Worm (Caenorhabditis elegans) whole organism, L4 larva: ENCODE results near the gene clc-26.

Source experiments
- D1046.2 ChIP-seq: fragments of 200-800 bp; sonication (Bioruptor generic); IDR thresholded peaks from 2 replicates; pipeline ENCODE4 v1.3.6; 2022; ENCODE audit warnings: missing genetic modification characterization, missing compliant biosample characterization
- F10B5.3 ChIP-seq: sonication (generic microtip); optimal IDR thresholded peaks from 2 replicates; lab custom pipeline; 2016; ENCODE audit warnings: mild to moderate bottlenecking, missing genetic modification characterization, missing compliant biosample characterization
- F44E2.7 ChIP-seq: fragments of 200-800 bp; sonication (Bioruptor generic); IDR thresholded peaks from 2 replicates; pipeline ENCODE4 v2.1.2; 2022; ENCODE audit warnings: missing genetic modification characterization, missing compliant biosample characterization
- F49E8.2 ChIP-seq: sonication (generic microtip); optimal IDR thresholded peaks from 2 replicates; lab custom pipeline; 2016; ENCODE audit warnings: missing compliant biosample characterization, mild to moderate bottlenecking, missing genetic modification characterization, borderline replicate concordance
- T20F7.1 ChIP-seq: fragments of 200-800 bp; sonication (Bioruptor generic); optimal IDR thresholded peaks from 2 replicates; lab custom pipeline; 2018; ENCODE audit warnings: mild to moderate bottlenecking, missing genetic modification characterization, missing compliant biosample characterization
- Y75B8A.6 ChIP-seq: fragments of 200-800 bp; sonication (Bioruptor generic); IDR thresholded peaks from 2 replicates; pipeline ENCODE4 v1.3.6; 2022; ENCODE audit warnings: missing genetic modification reagents, missing genetic modification characterization, missing compliant biosample characterization
- ZK546.5 ChIP-seq, 2 experiments: sonication (generic microtip); optimal IDR thresholded peaks; 2 replicates each; lab custom pipeline; 2017; ENCODE audit warnings: missing biosample characterization in 2 of 2, missing genetic modification characterization in 2 of 2
- aha-1 ChIP-seq: fragments of 150-350 bp; peaks from one replicate; lab custom pipeline; 2014; ENCODE audit warnings: missing biosample characterization, missing genetic modification characterization
- ces-1 ChIP-seq: fragments of 150-350 bp; sonication (generic microtip); optimal IDR thresholded peaks from 4 replicates; lab custom pipeline; 2014; ENCODE audit warnings: missing biosample characterization, missing genetic modification reagents, missing genetic modification characterization
- cey-2 ChIP-seq: sonication (generic microtip); optimal IDR thresholded peaks from 3 replicates; lab custom pipeline; 2017; ENCODE audit warnings: missing genetic modification characterization, mild to moderate bottlenecking, missing compliant biosample characterization, antibody characterized with exemption, borderline replicate concordance; ENCODE audit not compliant: insufficient read depth
- ctbp-1 ChIP-seq: fragments of 200-800 bp; sonication (Bioruptor generic); IDR thresholded peaks from 2 replicates; pipeline ENCODE4 v1.3.6; 2022; ENCODE audit warnings: missing genetic modification reagents, missing genetic modification characterization, missing compliant biosample characterization
- daf-12 ChIP-seq: fragments of 150-350 bp; optimal IDR thresholded peaks from 2 replicates; lab custom pipeline; 2014; ENCODE audit warnings: missing biosample characterization, missing genetic modification reagents, missing genetic modification characterization
- daf-19 ChIP-seq: fragments of 200-800 bp; sonication (Bioruptor generic); conservative IDR thresholded peaks from 2 replicates; pipeline ENCODE4 v1.3.6; 2022; ENCODE audit warnings: missing genetic modification characterization, missing compliant biosample characterization
- dmd-8 ChIP-seq: fragments of 200-800 bp; sonication (Bioruptor generic); IDR thresholded peaks from 2 replicates; pipeline ENCODE4 v1.3.6; 2022; ENCODE audit warnings: missing genetic modification characterization, missing compliant biosample characterization
- egl-43 ChIP-seq: fragments of 200-800 bp; sonication (Bioruptor generic); IDR thresholded peaks from 2 replicates; pipeline ENCODE4 v1.3.6; 2022; ENCODE audit warnings: missing genetic modification reagents, missing genetic modification characterization, missing compliant biosample characterization
- gei-8 ChIP-seq: fragments of 200-800 bp; sonication (Bioruptor generic); optimal IDR thresholded peaks from 2 replicates; lab custom pipeline; 2018; ENCODE audit warnings: mild to moderate bottlenecking, missing genetic modification characterization, missing compliant biosample characterization
- hif-1 ChIP-seq, 2 experiments: sonication (generic microtip); optimal IDR thresholded peaks; 2 replicates each; lab custom pipeline; 2016 to 2017; ENCODE audit warnings: missing compliant biosample characterization in 2 of 2, missing genetic modification characterization in 2 of 2, missing genetic modification reagents in 2 of 2, missing genotype in 2 of 2, mild to moderate bottlenecking in 1 of 2
- hlh-11 ChIP-seq: fragments of 200-800 bp; sonication (Bioruptor generic); optimal IDR thresholded peaks from 2 replicates; lab custom pipeline; 2018; ENCODE audit warnings: mild to moderate bottlenecking, missing genetic modification characterization, missing compliant biosample characterization
- hlh-30 ChIP-seq: sonication (generic microtip); optimal IDR thresholded peaks from 2 replicates; lab custom pipeline; 2017; ENCODE audit warnings: antibody characterized with exemption, mild to moderate bottlenecking, missing genetic modification characterization, missing compliant biosample characterization; ENCODE audit not compliant: insufficient read depth
- lin-1 ChIP-seq: fragments of 200-800 bp; sonication (Bioruptor generic); IDR thresholded peaks from 2 replicates; pipeline ENCODE4 v1.3.6; 2022; ENCODE audit warnings: missing genetic modification reagents, missing genetic modification characterization, missing compliant biosample characterization
- lin-29 ChIP-seq: fragments of 200-800 bp; sonication (Bioruptor generic); IDR thresholded peaks from 2 replicates; pipeline ENCODE4 v1.3.6; 2022; ENCODE audit warnings: missing genetic modification reagents, missing genetic modification characterization, missing compliant biosample characterization
- lin-38 ChIP-seq: fragments of 200-800 bp; sonication (Bioruptor generic); IDR thresholded peaks from 2 replicates; pipeline ENCODE4 v1.3.6; 2022; ENCODE audit warnings: missing genetic modification reagents, missing genetic modification characterization, missing compliant biosample characterization
- lir-3 ChIP-seq: sonication (generic microtip); optimal IDR thresholded peaks from 2 replicates; lab custom pipeline; 2016; ENCODE audit warnings: mild to moderate bottlenecking, missing genetic modification characterization, missing compliant biosample characterization
- madf-5 ChIP-seq, 2 experiments: fragments of 200-800 bp; sonication (Bioruptor generic); IDR thresholded peaks; 2 replicates each; pipeline ENCODE4 v1.3.6; 2022; ENCODE audit warnings: missing compliant biosample characterization in 2 of 2, missing genetic modification characterization in 2 of 2
- madf-9 ChIP-seq: fragments of 200-800 bp; sonication (Bioruptor generic); conservative IDR thresholded peaks from 2 replicates; pipeline ENCODE4 v1.3.6; 2022; ENCODE audit warnings: missing genetic modification reagents, missing genetic modification characterization, missing compliant biosample characterization
- mep-1 ChIP-seq: fragments of 150-350 bp; sonication (generic microtip); optimal IDR thresholded peaks from 3 replicates; lab custom pipeline; 2014; ENCODE audit warnings: missing biosample characterization, missing genetic modification characterization
- mes-2 ChIP-seq: sonication (generic microtip); optimal IDR thresholded peaks from 2 replicates; lab custom pipeline; 2016; ENCODE audit warnings: missing genotype, mild to moderate bottlenecking, missing genetic modification characterization, missing compliant biosample characterization; ENCODE audit not compliant: poor library complexity, severe bottlenecking
- mxl-3 ChIP-seq: fragments of 200-800 bp; sonication (Bioruptor generic); optimal IDR thresholded peaks from 2 replicates; lab custom pipeline; 2018; ENCODE audit warnings: mild to moderate bottlenecking, missing genetic modification characterization, missing compliant biosample characterization
- nhr-11 ChIP-seq: fragments of 150-350 bp; optimal IDR thresholded peaks from 2 replicates; lab custom pipeline; 2014; ENCODE audit warnings: missing biosample characterization, missing genetic modification characterization
- nhr-111 ChIP-seq: fragments of 200-800 bp; sonication (Bioruptor generic); optimal IDR thresholded peaks from 2 replicates; lab custom pipeline; 2018; ENCODE audit warnings: mild to moderate bottlenecking, missing genetic modification characterization, missing compliant biosample characterization
- nhr-237 ChIP-seq: sonication (generic microtip); optimal IDR thresholded peaks from 2 replicates; lab custom pipeline; 2017; ENCODE audit warnings: missing biosample characterization, missing genetic modification characterization
- nhr-28 ChIP-seq: fragments of 150-350 bp; optimal IDR thresholded peaks from 2 replicates; lab custom pipeline; 2014; ENCODE audit warnings: missing biosample characterization, missing genetic modification characterization
- nhr-42 ChIP-seq: fragments of 200-800 bp; sonication (Bioruptor generic); IDR thresholded peaks from 2 replicates; pipeline ENCODE4 v1.3.6; 2022; ENCODE audit warnings: missing genetic modification characterization, missing compliant biosample characterization
- nhr-48 ChIP-seq: sonication (generic microtip); optimal IDR thresholded peaks from 2 replicates; lab custom pipeline; 2016; ENCODE audit warnings: mild to moderate bottlenecking, missing genetic modification characterization, missing compliant biosample characterization
- nhr-6 ChIP-seq: fragments of 150-350 bp; optimal IDR thresholded peaks from 2 replicates; lab custom pipeline; 2014; ENCODE audit warnings: missing biosample characterization, missing genetic modification characterization
- nhr-76 ChIP-seq: fragments of 150-350 bp; optimal IDR thresholded peaks from 2 replicates; lab custom pipeline; 2014; ENCODE audit warnings: missing biosample characterization, missing genetic modification characterization
- php-3 ChIP-seq: fragments of 200-800 bp; sonication (Bioruptor generic); IDR thresholded peaks from 2 replicates; pipeline ENCODE4 v1.3.6; 2022; ENCODE audit warnings: missing genetic modification reagents, missing genetic modification characterization, missing compliant biosample characterization
- set-16 ChIP-seq: fragments of 200-800 bp; sonication (Bioruptor generic); IDR thresholded peaks from 2 replicates; pipeline ENCODE4 v1.3.6; 2022; ENCODE audit warnings: missing genetic modification reagents, missing genetic modification characterization, missing compliant biosample characterization
- skn-1 ChIP-seq: fragments of 150-350 bp; optimal IDR thresholded peaks from 2 replicates; lab custom pipeline; 2014; ENCODE audit warnings: missing biosample characterization, missing genetic modification characterization
- snpc-4 ChIP-seq: fragments of 150-350 bp; optimal IDR thresholded peaks from 2 replicates; lab custom pipeline; 2014; ENCODE audit warnings: missing biosample characterization, missing genetic modification characterization
- spr-3 ChIP-seq: fragments of 200-800 bp; sonication (Bioruptor generic); optimal IDR thresholded peaks from 2 replicates; lab custom pipeline; 2018; ENCODE audit warnings: mild to moderate bottlenecking, missing genetic modification characterization, missing compliant biosample characterization
- unc-130 ChIP-seq: sonication (generic microtip); optimal IDR thresholded peaks from 2 replicates; lab custom pipeline; 2016; ENCODE audit warnings: missing genetic modification reagents, missing genetic modification characterization, missing compliant biosample characterization
- unc-62 ChIP-seq, 3 experiments: fragments of 150-350 bp in 1 of 3; sonication (generic microtip); optimal IDR thresholded peaks in 2 of 3; peaks in 1 of 3; 1 replicate in 1 of 3; 2 replicates in 2 of 3; lab custom pipeline; 2014 to 2017; ENCODE audit warnings: missing biosample characterization in 3 of 3, missing genetic modification characterization in 3 of 3, missing genetic modification reagents in 3 of 3, missing genotype in 1 of 3
- zfp-2 ChIP-seq: sonication (generic microtip); optimal IDR thresholded peaks from 2 replicates; lab custom pipeline; 2016; ENCODE audit warnings: mild to moderate bottlenecking, missing genetic modification characterization, missing compliant biosample characterization

Gene clc-26

ce11 chrIII:1054096-1054495, 23.2 kb upstream of the clc-26 start:
- TF ChIP-seq aha-1 (tag; lab: Kevin White, UChicago): peak; percentile 28
- TF ChIP-seq mes-2 (tag; lab: Kevin White, UChicago): no peak
- TF ChIP-seq set-16: peak; percentile 32; the same call in 1 of the 2 replicates

DNA sequence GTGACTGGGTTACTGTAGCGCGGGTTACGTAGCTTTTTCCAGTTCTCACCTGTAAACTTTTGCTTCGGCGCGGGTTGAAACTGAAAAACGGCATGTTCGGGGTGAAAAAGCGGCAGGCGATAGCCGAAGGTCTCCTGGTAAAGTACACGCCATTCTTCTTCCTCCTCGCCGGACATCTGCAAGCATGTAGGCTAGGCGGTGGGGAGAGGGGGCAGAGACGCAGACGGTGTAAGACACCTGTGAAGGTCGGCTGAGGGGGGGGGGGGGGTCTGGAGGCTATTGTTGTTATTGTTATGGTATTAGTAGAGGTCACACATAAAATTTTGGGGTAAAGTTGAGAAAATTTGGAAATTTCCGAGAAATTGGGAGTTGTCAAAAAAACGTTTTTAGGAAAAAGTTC, 22.2 kb upstream of the clc-26 start, which contains the start of gene fbxo-11.2:
TSS of gene fbxo-11.2 (minus strand) at position 176 of the 400 bp plus-strand sequence.
- TF ChIP-seq F44E2.7 (GFP tag; lab: Robert Waterston, UW) (no peak), unc-62 (GFP tag; optimal IDR thresholded peaks at IDR 0.05 in 1 of 2; lab: Kevin White, UChicago) (no peak), unc-62 (tag; optimal IDR thresholded peaks at IDR 0.05; lab: Kevin White, UChicago) (no peak), nhr-48 (tag; lab: Kevin White, UChicago) (no peak), lin-38 (GFP tag; lab: Robert Waterston, UW) (0 out of 2 replicates have a peak, but pooled peaks have one; percentile 18), nhr-11 (tag; lab: Kevin White, UChicago) (no peak), D1046.2 (GFP tag; lab: Robert Waterston, UW) (no peak), mep-1 (tag; lab: Kevin White, UChicago) (no peak), set-16 (peak; percentile 81), daf-12 (tag; lab: Kevin White, UChicago) (no peak), unc-130 (no peak), ZK546.5 (tag; optimal IDR thresholded peaks at IDR 0.05; lab: Kevin White, UChicago) (no peak), nhr-28 (no peak), dmd-8 (GFP tag; lab: Robert Waterston, UW) (no peak), nhr-111 (no peak), madf-9 (GFP tag; lab: Robert Waterston, UW) (no peak), egl-43 (GFP tag; lab: Robert Waterston, UW) (no peak), spr-3 (GFP tag; lab: Kevin White, UChicago) (no peak), lin-1 (GFP tag; lab: Robert Waterston, UW) (no peak), snpc-4 (tag; lab: Kevin White, UChicago) (no peak), lin-29 (no peak), hlh-30 (tag; lab: Kevin White, UChicago) (peak; percentile 9), nhr-6 (tag; lab: Kevin White, UChicago) (no peak), F10B5.3 (tag; lab: Kevin White, UChicago) (no peak), nhr-42 (GFP tag; lab: Robert Waterston, UW) (no peak), hlh-11 (tag; lab: Kevin White, UChicago) (peak; percentile 24), nhr-76 (tag; lab: Kevin White, UChicago) (no peak), mxl-3 (peak; percentile 67), lir-3 (no peak)

ce11 chrIII:1052291-1052690, 21.4 kb upstream of the clc-26 start:
- TF ChIP-seq php-3 (GFP tag; lab: Robert Waterston, UW) (0 out of 2 replicates have a peak, but pooled peaks have one; percentile 5), skn-1 (no peak)

DNA sequence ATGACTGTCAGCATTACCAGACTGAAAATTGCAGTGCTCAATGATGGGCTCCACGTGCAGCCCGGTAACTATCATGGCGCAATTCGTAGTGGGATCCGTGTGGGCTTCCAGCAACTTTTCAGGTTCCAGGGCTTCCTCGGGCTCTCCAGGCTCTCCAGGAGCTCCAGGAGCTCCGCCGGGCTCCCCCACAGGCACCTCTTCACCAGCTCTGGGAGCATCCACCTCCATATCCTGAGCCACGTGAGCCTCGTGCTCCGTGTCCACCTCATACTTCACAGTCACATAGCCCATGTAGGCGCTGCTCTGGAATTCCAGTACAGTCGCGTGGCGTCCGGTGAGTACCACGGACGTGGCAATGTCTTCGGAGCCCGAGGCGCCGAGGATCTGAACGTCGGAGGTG, 21.0 kb upstream of the clc-26 start:
- no peak for TF ChIP-seq F49E8.2 (tag; lab: Kevin White, UChicago)
- TF ChIP-seq cey-2 (tag; lab: Kevin White, UChicago): no peak
- TF ChIP-seq zfp-2 (tag; lab: Kevin White, UChicago): no peak
- TF ChIP-seq spr-3 (GFP tag; lab: Kevin White, UChicago): no peak
- TF ChIP-seq Y75B8A.6: no peak
- TF ChIP-seq gei-8 (GFP tag; lab: Kevin White, UChicago): no peak
- 0 out of 4 replicates have a peak, but pooled peaks of 1 of the 2 experiments have one; percentile 27 for TF ChIP-seq madf-5 (GFP tag; IDR thresholded peaks at IDR 0.05; lab: Robert Waterston, UW)
- peak; percentile 94 for TF ChIP-seq set-16
- TF ChIP-seq hif-1 (tag; optimal IDR thresholded peaks at IDR 0.05; lab: Kevin White, UChicago): no peak
- TF ChIP-seq skn-1: no peak
- TF ChIP-seq nhr-237 (tag; lab: Kevin White, UChicago): no peak
- no peak for TF ChIP-seq T20F7.1 (GFP tag; lab: Kevin White, UChicago)
- TF ChIP-seq ctbp-1 (GFP tag; lab: Robert Waterston, UW): 0 out of 2 replicates have a peak, but pooled peaks have one; percentile 17
- TF ChIP-seq daf-19 (GFP tag; lab: Robert Waterston, UW): no peak
- no peak for TF ChIP-seq ces-1 (GFP tag; lab: Kevin White, UChicago)
